Fruit fly (Drosophila melanogaster) whole organism, embryonic: ENCODE measurements around the gene CG11811.

Source experiments
- Adf1 ChIP-seq: fragments of 200-800 bp; sonication (Bioruptor generic); IDR thresholded peaks from 2 replicates; pipeline ENCODE4 v1.3.6; 2022; ENCODE audit warnings: missing biosample characterization, missing genetic modification characterization
- CG14860 ChIP-seq: fragments of 200-800 bp; sonication (Bioruptor generic); IDR thresholded peaks from 3 replicates; pipeline ENCODE4 v1.3.6; 2022; ENCODE audit warnings: missing biosample characterization, missing genetic modification characterization; ENCODE audit not compliant: partially characterized antibody
- NC2α ChIP-seq: fragments of 200-800 bp; sonication (Bioruptor generic); optimal IDR thresholded peaks from 2 replicates; lab custom pipeline; 2016; ENCODE audit warnings: missing biosample characterization, missing genetic modification characterization
- Rx ChIP-seq: fragments of 200-800 bp; sonication (Bioruptor generic); IDR thresholded peaks from 2 replicates; pipeline ENCODE4 v1.3.6; 2022; ENCODE audit warnings: missing biosample characterization, missing genetic modification characterization
- esg ChIP-seq: fragments of 200-800 bp; sonication (Bioruptor generic); conservative IDR thresholded peaks from 2 replicates; pipeline ENCODE4 v1.3.6; 2022; ENCODE audit warnings: missing biosample characterization, missing genetic modification characterization
- ewg ChIP-seq: fragments of 200-800 bp; sonication (Bioruptor generic); optimal IDR thresholded peaks from 3 replicates; lab custom pipeline; 2017; ENCODE audit warnings: mild to moderate bottlenecking, missing biosample characterization, missing genetic modification reagents, missing genetic modification characterization
- psq ChIP-seq: fragments of 200-800 bp; sonication (Bioruptor generic); optimal IDR thresholded peaks from 2 replicates; lab custom pipeline; 2017; ENCODE audit warnings: missing biosample characterization, missing genetic modification characterization

DNA sequence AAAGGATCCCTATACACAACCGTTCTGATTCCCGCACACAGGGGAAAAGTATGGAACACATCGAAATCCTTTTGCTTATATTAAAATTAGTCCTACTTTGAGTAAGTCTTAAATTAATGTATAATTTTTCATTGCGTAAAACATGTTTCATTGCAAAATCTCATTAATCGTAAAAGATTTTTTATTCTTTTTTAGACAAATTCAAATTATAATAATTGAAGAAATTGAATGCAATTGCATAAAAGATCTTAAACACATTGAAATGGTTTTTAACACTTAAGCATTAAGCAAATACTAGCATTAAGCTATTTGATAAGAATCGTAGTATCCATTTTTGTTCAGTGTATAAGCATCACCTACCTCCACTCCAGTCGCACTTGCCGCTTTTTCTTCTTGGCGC, 28.9 kb downstream of the CG11811 start:
- TF ChIP-seq CG14860 (GFP tag; lab: Robert Waterston, UW) (no peak), psq (GFP tag; lab: Kevin White, UChicago) (no peak), Rx (GFP tag; lab: Robert Waterston, UW) (no peak), ewg (no peak), NC2α (GFP tag; lab: Kevin White, UChicago) (no peak), esg (GFP tag; lab: Robert Waterston, UW) (no peak), Adf1 (GFP tag; lab: Robert Waterston, UW) (no peak)
